Worm (Caenorhabditis elegans) whole organism, L1 larva: Measurements from ENCODE around the gene miz-1.

Source experiments
- C04F5.9 ChIP-seq: sonication (generic microtip); optimal IDR thresholded peaks from 2 replicates; lab custom pipeline; 2016; ENCODE audit warnings: missing genetic modification characterization, missing compliant biosample characterization
- aha-1 ChIP-seq: fragments of 150-350 bp; optimal IDR thresholded peaks from 2 replicates; lab custom pipeline; 2014; ENCODE audit warnings: missing biosample characterization, missing genetic modification characterization
- blmp-1 ChIP-seq: fragments of 150-350 bp; optimal IDR thresholded peaks from 2 replicates; lab custom pipeline; 2014; ENCODE audit warnings: missing biosample characterization, missing genetic modification characterization
- ceh-63 ChIP-seq: fragments of 200-800 bp; sonication (Bioruptor generic); optimal IDR thresholded peaks from 2 replicates; lab custom pipeline; 2018; ENCODE audit warnings: mild to moderate bottlenecking, missing genetic modification characterization, missing compliant biosample characterization
- ceh-90 ChIP-seq: sonication (generic microtip); optimal IDR thresholded peaks from 2 replicates; lab custom pipeline; 2016; ENCODE audit warnings: missing genetic modification characterization, missing compliant biosample characterization
- ces-1 ChIP-seq: fragments of 150-350 bp; optimal IDR thresholded peaks from 2 replicates; lab custom pipeline; 2014; ENCODE audit warnings: missing biosample characterization, missing genetic modification reagents, missing genetic modification characterization
- dsc-1 ChIP-seq: sonication (generic microtip); optimal IDR thresholded peaks from 2 replicates; lab custom pipeline; 2016; ENCODE audit warnings: mild to moderate bottlenecking, missing genetic modification characterization, missing compliant biosample characterization
- efl-1 ChIP-seq, 4 experiments: fragments of 150-350 bp; optimal IDR thresholded peaks in 3 of 4; peaks in 1 of 4; 1 replicate in 1 of 4; 2 replicates in 3 of 4; lab custom pipeline; 2014; ENCODE audit warnings: missing biosample characterization in 2 of 4, missing genetic modification characterization in 2 of 4, missing genetic modification reagents in 2 of 4
- elt-2 ChIP-seq: sonication (generic microtip); optimal IDR thresholded peaks from 2 replicates; lab custom pipeline; 2016; ENCODE audit warnings: missing genetic modification characterization, mild to moderate bottlenecking, inconsistent platforms, missing compliant biosample characterization, missing genetic modification reagents
- fkh-4 ChIP-seq: sonication (generic microtip); optimal IDR thresholded peaks from 2 replicates; lab custom pipeline; 2016; ENCODE audit warnings: missing compliant biosample characterization, missing genetic modification characterization, borderline replicate concordance
- hlh-4 ChIP-seq: sonication (generic microtip); optimal IDR thresholded peaks from 2 replicates; lab custom pipeline; 2016; ENCODE audit warnings: mild to moderate bottlenecking, missing genetic modification characterization, missing compliant biosample characterization
- hpl-2 ChIP-seq: fragments of 150-350 bp; optimal IDR thresholded peaks from 2 replicates; lab custom pipeline; 2014; ENCODE audit warnings: missing biosample characterization, missing genetic modification reagents, missing genetic modification characterization
- jun-1 ChIP-seq: fragments of 150-350 bp; optimal IDR thresholded peaks from 2 replicates; lab custom pipeline; 2014; ENCODE audit warnings: missing biosample characterization, missing genetic modification reagents, missing genetic modification characterization
- lin-14 ChIP-seq: fragments of 200-800 bp; sonication (Bioruptor generic); optimal IDR thresholded peaks from 2 replicates; lab custom pipeline; 2018; ENCODE audit warnings: mild to moderate bottlenecking, missing genetic modification characterization, moderate library complexity, missing compliant biosample characterization
- lin-35 ChIP-seq, 2 experiments: fragments of 150-350 bp; optimal IDR thresholded peaks; 2 replicates each; lab custom pipeline; 2014; ENCODE audit warnings: missing biosample characterization in 2 of 2, missing genetic modification characterization in 2 of 2, missing genetic modification reagents in 2 of 2
- lir-3 ChIP-seq: sonication (generic microtip); optimal IDR thresholded peaks from 2 replicates; lab custom pipeline; 2016; ENCODE audit warnings: mild to moderate bottlenecking, missing genetic modification characterization, moderate library complexity, missing compliant biosample characterization; ENCODE audit not compliant: poor library complexity
- lsy-2 ChIP-seq, 2 experiments: fragments of 150-350 bp; optimal IDR thresholded peaks; 2 replicates each; lab custom pipeline; 2014; ENCODE audit warnings: missing biosample characterization in 2 of 2, missing genetic modification characterization in 2 of 2
- nhr-11 ChIP-seq: fragments of 150-350 bp; optimal IDR thresholded peaks from 2 replicates; lab custom pipeline; 2014; ENCODE audit warnings: missing biosample characterization, missing genetic modification characterization
- nhr-19 ChIP-seq: fragments of 200-800 bp; sonication (Bioruptor generic); conservative IDR thresholded peaks from 2 replicates; pipeline ENCODE4 v1.3.6; 2022; ENCODE audit warnings: missing genetic modification characterization, missing compliant biosample characterization
- nhr-237 ChIP-seq: fragments of 150-350 bp; optimal IDR thresholded peaks from 2 replicates; lab custom pipeline; 2014; ENCODE audit warnings: missing biosample characterization, missing genetic modification characterization
- nhr-47 ChIP-seq: sonication (generic microtip); optimal IDR thresholded peaks from 2 replicates; lab custom pipeline; 2016; ENCODE audit warnings: mild to moderate bottlenecking, missing genetic modification characterization, moderate library complexity, missing compliant biosample characterization
- nhr-71 ChIP-seq: sonication (generic microtip); optimal IDR thresholded peaks from 2 replicates; lab custom pipeline; 2016; ENCODE audit warnings: mild to moderate bottlenecking, missing genetic modification characterization, moderate library complexity, missing compliant biosample characterization
- nhr-77 ChIP-seq: fragments of 150-350 bp; optimal IDR thresholded peaks from 2 replicates; lab custom pipeline; 2014; ENCODE audit warnings: missing biosample characterization, missing genetic modification characterization
- nhr-85 ChIP-seq: sonication (generic microtip); peaks from one replicate; lab custom pipeline; 2016; ENCODE audit warnings: missing genetic modification characterization, inconsistent platforms, missing compliant biosample characterization
- sup-37 ChIP-seq: fragments of 200-800 bp; sonication (Bioruptor generic); optimal IDR thresholded peaks from 2 replicates; lab custom pipeline; 2018; ENCODE audit warnings: mild to moderate bottlenecking, missing genetic modification characterization, missing compliant biosample characterization
- swsn-7 ChIP-seq: sonication (generic microtip); optimal IDR thresholded peaks from 2 replicates; lab custom pipeline; 2016; ENCODE audit warnings: missing genetic modification characterization, missing compliant biosample characterization
- tlp-1 ChIP-seq: fragments of 150-350 bp; optimal IDR thresholded peaks from 2 replicates; lab custom pipeline; 2014; ENCODE audit warnings: missing biosample characterization, missing genetic modification characterization
- unc-130 ChIP-seq: fragments of 150-350 bp; optimal IDR thresholded peaks from 2 replicates; lab custom pipeline; 2017; ENCODE audit warnings: missing biosample characterization, missing genetic modification characterization, inconsistent platforms
- unc-98 ChIP-seq: fragments of 200-800 bp; sonication (Bioruptor generic); IDR thresholded peaks from 2 replicates; pipeline ENCODE4 v1.3.6; 2022; ENCODE audit warnings: missing genetic modification characterization, missing compliant biosample characterization
- ztf-11 ChIP-seq, 2 experiments: sonication (generic microtip); optimal IDR thresholded peaks; 2 replicates each; lab custom pipeline; 2016 to 2017; ENCODE audit warnings: missing genetic modification characterization in 2 of 2, missing biosample characterization in 1 of 2, missing compliant biosample characterization in 1 of 2

Gene miz-1

ce11 chrIV:10784085-10784484 is 28.1 kb upstream of the miz-1 start (continued):
- TF ChIP-seq ces-1 (GFP tag; lab: Kevin White, UChicago) (no peak), elt-2 (tag; lab: Kevin White, UChicago) (no peak), hlh-4 (tag; lab: Kevin White, UChicago) (no peak), aha-1 (tag; lab: Kevin White, UChicago) (no peak), lsy-2 (tag; optimal IDR thresholded peaks at IDR 0.05; lab: Kevin White, UChicago) (peak in 1 of 2 experiments; percentile 23), hpl-2 (no peak), lin-35 (GFP tag; optimal IDR thresholded peaks at IDR 0.05; lab: Kevin White, UChicago) (peak in 1 of 2 experiments; percentile 25), jun-1 (no peak)
- TF ChIP-seq, all 84 proteins: peak for 12

ce11 chrIV:10786731-10787130 is 25.5 kb upstream of the miz-1 start, which contains the start of gene srd-7:
Gene srd-7 (minus strand): TSS chrIV:10786831.
- no peak for TF ChIP-seq hlh-4 (tag; lab: Kevin White, UChicago)
- TF ChIP-seq efl-1 (optimal IDR thresholded peaks at IDR 0.05; lab: Kevin White, UChicago): no peak
- peak in 1 of 2 experiments; percentile 29 for TF ChIP-seq efl-1 (GFP tag; optimal IDR thresholded peaks at IDR 0.05 in 1 of 2; lab: Kevin White, UChicago)

- TF ChIP-seq blmp-1 (tag; lab: Kevin White, UChicago) (peak; percentile 24), swsn-7 (no peak), ces-1 (GFP tag; lab: Kevin White, UChicago) (no peak), nhr-71 (tag; lab: Kevin White, UChicago) (no peak), dsc-1 (no peak), nhr-85 (tag; lab: Kevin White, UChicago) (no peak)
Observed at ce11 chrIV:10790353-10790752, 21.8 kb upstream of the miz-1 start, which contains the start of gene pept-2. Gene pept-2 (plus strand): TSS chrIV:10790653.

ce11 chrIV:10795678-10796077 is 16.5 kb upstream of the miz-1 start:
- TF ChIP-seq elt-2 (tag; lab: Kevin White, UChicago) (peak; percentile 67), ceh-90 (tag; lab: Kevin White, UChicago) (no peak), lin-14 (GFP tag; lab: Kevin White, UChicago) (peak; percentile 1), lin-35 (GFP tag; optimal IDR thresholded peaks at IDR 0.05; lab: Kevin White, UChicago) (peak in 1 of 2 experiments; percentile 24), ztf-11 (tag; optimal IDR thresholded peaks at IDR 0.05; lab: Kevin White, UChicago) (no peak)

- peak; percentile 64 for TF ChIP-seq elt-2 (tag; lab: Kevin White, UChicago)
- no peak for TF ChIP-seq tlp-1 (tag; lab: Kevin White, UChicago)
- TF ChIP-seq nhr-47 (tag; lab: Kevin White, UChicago): no peak
- no peak for TF ChIP-seq nhr-237 (tag; lab: Kevin White, UChicago)
Observed at ce11 chrIV:10796707-10797106, 15.5 kb upstream of the miz-1 start.

- no peak for TF ChIP-seq efl-1 (optimal IDR thresholded peaks at IDR 0.05; lab: Kevin White, UChicago)
- TF ChIP-seq efl-1 (GFP tag; optimal IDR thresholded peaks at IDR 0.05 in 1 of 2; lab: Kevin White, UChicago): peak in 1 of 2 experiments; percentile 78
- no peak for TF ChIP-seq C04F5.9 (tag; lab: Kevin White, UChicago)
Observed at ce11 chrIV:10798604-10799003, 13.6 kb upstream of the miz-1 start.

- TF ChIP-seq unc-98 (GFP tag; lab: Robert Waterston, UW) (no peak), lir-3 (tag; lab: Kevin White, UChicago) (no peak), sup-37 (GFP tag; lab: Kevin White, UChicago) (no peak), unc-130 (tag; lab: Kevin White, UChicago) (no peak)
Observed at ce11 chrIV:10799354-10799753, 12.8 kb upstream of the miz-1 start, which contains the start of gene zipt-2.1. Gene zipt-2.1 (plus strand): TSS chrIV:10799654.

ce11 chrIV:10803973-10804372 is 8.2 kb upstream of the miz-1 start:
- TF ChIP-seq nhr-19 (GFP tag; lab: Robert Waterston, UW) (no peak), unc-130 (tag; lab: Kevin White, UChicago) (no peak), ztf-11 (tag; optimal IDR thresholded peaks at IDR 0.05; lab: Kevin White, UChicago) (no peak), fkh-4 (tag; lab: Kevin White, UChicago) (peak; percentile 73), ceh-63 (GFP tag; lab: Kevin White, UChicago) (no peak), nhr-11 (no peak), nhr-77 (tag; lab: Kevin White, UChicago) (no peak), dsc-1 (peak; percentile 84), lir-3 (tag; lab: Kevin White, UChicago) (no peak)
